Fruit fly (Drosophila melanogaster) Kc167 (cell line): ENCODE results near the gene Src64B.

Experiments
- Myc ChIP-seq: fragments of >200 bp; optimal IDR thresholded peaks from 2 replicates; lab custom pipeline; 2017; ENCODE audit warnings: missing external identifiers
- h ChIP-seq: fragments of >200 bp; optimal IDR thresholded peaks from 3 replicates; lab custom pipeline; 2018; ENCODE audit warnings: missing external identifiers
- psq ChIP-seq: fragments of >200 bp; optimal IDR thresholded peaks from 2 replicates; lab custom pipeline; 2017; ENCODE audit warnings: missing external identifiers

DNA sequence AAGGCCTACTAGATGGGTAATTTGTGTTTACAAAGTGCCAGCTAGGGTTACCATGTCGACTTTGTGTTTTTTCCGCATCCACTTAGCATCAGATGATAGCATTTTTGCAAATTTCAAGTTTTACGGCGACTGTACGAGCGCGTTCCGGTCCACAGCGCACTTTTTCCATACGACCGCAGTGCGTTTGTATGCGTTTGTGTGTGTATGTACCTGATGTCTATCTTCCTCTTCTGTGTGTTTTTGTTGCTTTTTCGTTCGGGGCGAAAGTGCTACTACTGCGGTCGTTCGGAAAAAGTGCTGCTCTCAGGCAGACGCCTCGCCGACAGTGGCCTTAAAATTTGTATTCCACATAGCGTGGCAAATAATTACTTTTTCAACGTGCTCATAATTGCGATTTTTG is 1.0 kb upstream of the Src64B start:
- TF ChIP-seq h (lab: Kevin White, UChicago) (no peak), psq (no peak), Myc (lab: Kevin White, UChicago) (no peak)
